Fruit fly (Drosophila melanogaster): ENCODE data around the gene GckIII.
A peak's percentile ranks its signal among the peaks of the same experiment; 100 is the strongest.

The GckIII gene

dm6 chr3R:17060244-17060664, 25.1 kb upstream of the GckIII start (continued):
- TF ChIP-seq CG1024 (GFP tag; IDR thresholded peaks at IDR 0.05) = no peak
- TF ChIP-seq emc (GFP tag; optimal IDR thresholded peaks at IDR 0.05) = no peak
- TF ChIP-seq chn (GFP tag; optimal IDR thresholded peaks at IDR 0.05) = no peak
- TF ChIP-seq CG12659 (GFP tag; optimal IDR thresholded peaks at IDR 0.05) = peak; percentile 47
- TF ChIP-seq hb (GFP tag; IDR thresholded peaks at IDR 0.05; ENCODE audit: partially characterized antibody) = no peak
- peak; percentile 7 to 9 for TF ChIP-seq Pdp1 (GFP tag; optimal IDR thresholded peaks at IDR 0.05)
- no peak for TF ChIP-seq nerfin-2 (GFP tag; IDR thresholded peaks at IDR 0.05; ENCODE audit: partially characterized antibody)
- TF ChIP-seq ash1 (GFP tag; optimal IDR thresholded peaks at IDR 0.05) = no peak
- no peak for TF ChIP-seq ac (GFP tag; optimal IDR thresholded peaks at IDR 0.05)
- no peak for TF ChIP-seq CG17186 (GFP tag; optimal IDR thresholded peaks at IDR 0.05)
- TF ChIP-seq ewg (GFP tag; optimal IDR thresholded peaks at IDR 0.05) = peak; percentile 21
- no peak for TF ChIP-seq Rx (GFP tag; IDR thresholded peaks at IDR 0.05)
- TF ChIP-seq CHES-1-like (GFP tag; optimal IDR thresholded peaks at IDR 0.05) = peak; percentile 19
- no peak for TF ChIP-seq Bgb (GFP tag; IDR thresholded peaks at IDR 0.05; ENCODE audit: partially characterized antibody)
- no peak for TF ChIP-seq B-H2 (GFP tag; optimal IDR thresholded peaks at IDR 0.05)
- TF ChIP-seq pb (GFP tag; optimal IDR thresholded peaks at IDR 0.05) = no peak
- TF ChIP-seq Myb (GFP tag; optimal IDR thresholded peaks at IDR 0.05) = peak; percentile 5
- TF ChIP-seq shn (GFP tag; optimal IDR thresholded peaks at IDR 0.05) = no peak
- TF ChIP-seq Doc3 (GFP tag; IDR thresholded peaks at IDR 0.05; ENCODE audit: partially characterized antibody) = no peak
- peak; percentile 73 for TF ChIP-seq nmo (GFP tag; optimal IDR thresholded peaks at IDR 0.05)
- TF ChIP-seq twi (tag; optimal IDR thresholded peaks at IDR 0.05) = no peak
- TF ChIP-seq nom (GFP tag; optimal IDR thresholded peaks at IDR 0.05) = no peak
- TF ChIP-seq unc-4 (GFP tag; IDR thresholded peaks at IDR 0.05; ENCODE audit: partially characterized antibody) = no peak
- peak; percentile 86 for TF ChIP-seq CG17361 (GFP tag; IDR thresholded peaks at IDR 0.05)
- peak; percentile 72 for TF ChIP-seq Drgx (GFP tag; IDR thresholded peaks at IDR 0.05)
- peak in 1 of 2 experiments; percentile 68 for TF ChIP-seq eve (GFP tag; optimal IDR thresholded peaks at IDR 0.05)
- no peak for TF ChIP-seq Adf1 (GFP tag; IDR thresholded peaks at IDR 0.05)
- TF ChIP-seq ems (GFP tag; optimal IDR thresholded peaks at IDR 0.05) = peak; percentile 16
- TF ChIP-seq Mrtf (GFP tag; IDR thresholded peaks at IDR 0.05) = no peak
- TF ChIP-seq Antp (GFP tag; optimal IDR thresholded peaks at IDR 0.05) = peak; percentile 26
- no peak for TF ChIP-seq MBD-R2 (GFP tag; IDR thresholded peaks at IDR 0.05)
- TF ChIP-seq repo (GFP tag; optimal IDR thresholded peaks at IDR 0.05) = no peak
- TF ChIP-seq HLH4C (GFP tag; IDR thresholded peaks at IDR 0.05; ENCODE audit: partially characterized antibody) = no peak
- TF ChIP-seq Elba2 (GFP tag; optimal IDR thresholded peaks at IDR 0.05) = no peak
- peak; percentile 48 for TF ChIP-seq mam (GFP tag; optimal IDR thresholded peaks at IDR 0.05)
- TF ChIP-seq CG17612 (GFP tag; IDR thresholded peaks at IDR 0.05) = no peak
- TF ChIP-seq fru (optimal IDR thresholded peaks at IDR 0.05) = no peak
- peak; percentile 63 for TF ChIP-seq CG2120 (GFP tag; optimal IDR thresholded peaks at IDR 0.05)
- peak; percentile 5 for TF ChIP-seq fd3F (GFP tag; optimal IDR thresholded peaks at IDR 0.05)
- TF ChIP-seq row (GFP tag; IDR thresholded peaks at IDR 0.05) = peak; percentile 61
- TF ChIP-seq CG11504 (tag; optimal IDR thresholded peaks at IDR 0.05) = peak; percentile 72
- TF ChIP-seq CG33557 (GFP tag; optimal IDR thresholded peaks at IDR 0.05) = peak; percentile 20
- peak; percentile 67 for TF ChIP-seq Dad (GFP tag; optimal IDR thresholded peaks at IDR 0.05)
- peak; percentile 49 to 53 for TF ChIP-seq bsh (GFP tag; optimal IDR thresholded peaks at IDR 0.05)
- TF ChIP-seq CG15269 (tag; optimal IDR thresholded peaks at IDR 0.05) = peak; percentile 39
- TF ChIP-seq schlank (tag; optimal IDR thresholded peaks at IDR 0.05) = no peak
- no peak for TF ChIP-seq CG8089 (GFP tag; optimal IDR thresholded peaks at IDR 0.05)
- TF ChIP-seq da (GFP tag; optimal IDR thresholded peaks at IDR 0.05) = no peak
- TF ChIP-seq Dek (tag; optimal IDR thresholded peaks at IDR 0.05) = peak; percentile 19
- no peak for TF ChIP-seq Poxn (GFP tag; IDR thresholded peaks at IDR 0.05)
- no peak for TF ChIP-seq CG33213 (GFP tag; optimal IDR thresholded peaks at IDR 0.05)
- no peak for TF ChIP-seq Nf-YA (GFP tag; IDR thresholded peaks at IDR 0.05)
